Fruit fly (Drosophila melanogaster): ENCODE data around the gene prage.

prage gene

DNA sequence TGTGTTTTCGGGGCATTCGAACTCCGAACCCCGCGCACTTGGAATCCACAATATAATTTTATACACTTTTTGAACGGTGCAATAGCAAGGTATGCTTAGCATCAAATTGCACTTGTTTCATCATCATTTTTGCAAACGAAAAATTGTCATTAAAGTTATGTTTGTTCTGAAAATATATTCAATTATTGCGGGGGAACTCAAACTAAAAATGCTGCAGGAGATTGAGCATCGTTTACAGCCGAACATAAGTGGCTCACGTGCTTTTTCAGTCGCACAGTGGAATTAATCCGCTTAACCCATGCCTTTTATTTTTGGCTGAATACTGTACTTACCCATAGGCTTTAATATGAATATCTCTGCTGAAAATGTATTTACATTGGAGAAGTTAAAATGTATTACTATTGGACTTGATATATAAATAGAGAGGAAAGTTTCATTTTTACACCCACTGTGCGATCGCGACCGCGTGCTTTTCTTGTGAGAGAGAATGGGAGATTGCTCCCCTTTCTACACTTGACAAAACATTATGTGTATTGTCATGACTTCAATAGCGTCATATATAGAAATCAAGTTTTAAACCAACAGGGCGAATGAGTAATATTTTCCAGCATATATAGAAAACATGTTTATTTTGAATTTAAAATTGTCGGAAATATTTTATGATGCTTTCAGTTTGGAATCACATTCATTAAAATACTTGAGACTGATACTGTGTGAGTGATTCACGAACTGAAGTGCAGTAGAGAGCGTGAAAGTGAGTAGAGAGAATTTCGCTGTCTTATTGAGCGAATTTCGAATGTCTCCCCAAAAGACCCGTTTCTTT lies 57.1 kb downstream of the prage start (continued):
- TF ChIP-seq CG32767 (GFP tag; IDR thresholded peaks at IDR 0.05) (peak; percentile 95), nmo (GFP tag; optimal IDR thresholded peaks at IDR 0.05) (peak; percentile 95), chif (GFP tag; optimal IDR thresholded peaks at IDR 0.05) (peak; percentile 90 to 93), Hsf (GFP tag; optimal IDR thresholded peaks at IDR 0.05) (peak; percentile 94), Eip74EF (GFP tag; optimal IDR thresholded peaks at IDR 0.05) (peak in 1 of 2 experiments; percentile 91), Rx (GFP tag; IDR thresholded peaks at IDR 0.05) (peak; percentile 97), cas (GFP tag; IDR thresholded peaks at IDR 0.05) (peak; percentile 91), CG2202 (tag; optimal IDR thresholded peaks at IDR 0.05) (peak; percentile 73), Ets65A (GFP tag) (peak; percentile 99), ind (GFP tag; optimal IDR thresholded peaks at IDR 0.05) (peak; percentile 93), NK7.1 (GFP tag; optimal IDR thresholded peaks at IDR 0.05) (peak; percentile 91), D19A (tag; optimal IDR thresholded peaks at IDR 0.05) (peak; percentile 92), lilli (GFP tag; optimal IDR thresholded peaks at IDR 0.05) (peak; percentile 97), Sox100B (GFP tag; optimal IDR thresholded peaks at IDR 0.05) (peak; percentile 96), CG4707 (GFP tag; optimal IDR thresholded peaks at IDR 0.05) (peak; percentile 99), otp (GFP tag; IDR thresholded peaks at IDR 0.05) (peak; percentile 98), pros (GFP tag; optimal IDR thresholded peaks at IDR 0.05) (peak; percentile 35), tio (GFP tag; optimal IDR thresholded peaks at IDR 0.05) (peak; percentile 95), CG18011 (GFP tag; optimal IDR thresholded peaks at IDR 0.05) (peak; percentile 81), pb (GFP tag; optimal IDR thresholded peaks at IDR 0.05) (peak; percentile 86), CG8944 (GFP tag; optimal IDR thresholded peaks at IDR 0.05) (peak; percentile 91), CG9609 (GFP tag; optimal IDR thresholded peaks at IDR 0.05) (peak; percentile 92), wek (GFP tag; optimal IDR thresholded peaks at IDR 0.05) (peak; percentile 89), CG10959 (GFP tag; IDR thresholded peaks at IDR 0.05) (peak; percentile 91), Aef1 (GFP tag; IDR thresholded peaks at IDR 0.05) (peak; percentile 96), Sry-δ (GFP tag; optimal IDR thresholded peaks at IDR 0.05) (peak; percentile 61), CG33213 (GFP tag; optimal IDR thresholded peaks at IDR 0.05) (peak; percentile 86), jing (GFP tag; optimal IDR thresholded peaks at IDR 0.05) (peak; percentile 91), Ptx1 (GFP tag; IDR thresholded peaks at IDR 0.05) (peak; percentile 97), crol (GFP tag; IDR thresholded peaks at IDR 0.05) (peak; percentile 59; the same call in 1 of the 2 replicates), sd (tag; optimal IDR thresholded peaks at IDR 0.05) (peak; percentile 89), slp2 (GFP tag; optimal IDR thresholded peaks at IDR 0.05) (peak; percentile 86), CG14860 (GFP tag; IDR thresholded peaks at IDR 0.05; ENCODE audit: partially characterized antibody) (peak; percentile 55), CG17568 (GFP tag; optimal IDR thresholded peaks at IDR 0.05) (peak; percentile 93), CG7271 (tag; optimal IDR thresholded peaks at IDR 0.05) (peak; percentile 75), CG2199 (GFP tag; IDR thresholded peaks at IDR 0.05) (peak; percentile 99), chn (GFP tag; optimal IDR thresholded peaks at IDR 0.05) (peak; percentile 93), CG8388 (GFP tag; optimal IDR thresholded peaks at IDR 0.05) (peak; percentile 95), crc (GFP tag; optimal IDR thresholded peaks at IDR 0.05) (peak; percentile 89), CrebB (tag; optimal IDR thresholded peaks at IDR 0.05) (peak; percentile 96), btn (GFP tag; optimal IDR thresholded peaks at IDR 0.05) (peak; percentile 75), Atf6 (GFP tag; IDR thresholded peaks at IDR 0.05) (peak; percentile 94), kay (GFP tag; optimal IDR thresholded peaks at IDR 0.05) (peak; percentile 95), Dll (GFP tag; IDR thresholded peaks at IDR 0.05; ENCODE audit: partially characterized antibody) (0 out of 4 replicates have a peak, but pooled peaks have one; percentile 18), pan (optimal IDR thresholded peaks at IDR 0.05) (no peak), pan (GFP tag; optimal IDR thresholded peaks at IDR 0.05 in 1 of 2, IDR thresholded peaks at IDR 0.05 in 1 of 2) (peak in 1 of 2 experiments; percentile 98), Hmr (GFP tag; optimal IDR thresholded peaks at IDR 0.05) (peak; percentile 96), pzg (GFP tag; optimal IDR thresholded peaks at IDR 0.05) (peak; percentile 18), inv (GFP tag; IDR thresholded peaks at IDR 0.05; ENCODE audit: partially characterized antibody) (no peak)

Data from whole organism, embryonic.